Fruit fly (Drosophila melanogaster): Measurements from ENCODE around the gene CG11929.

- no peak for TF ChIP-seq Stat92E (GFP tag; optimal IDR thresholded peaks at IDR 0.05)
- TF ChIP-seq CG3163 (GFP tag; optimal IDR thresholded peaks at IDR 0.05), result no peak
- TF ChIP-seq lola (GFP tag; optimal IDR thresholded peaks at IDR 0.05), result no peak
- no peak for TF ChIP-seq phol (tag; optimal IDR thresholded peaks at IDR 0.05)
- TF ChIP-seq klu (GFP tag; IDR thresholded peaks at IDR 0.05), result no peak
- no peak for TF ChIP-seq CG10209 (GFP tag; optimal IDR thresholded peaks at IDR 0.05)
- no peak for TF ChIP-seq psq (GFP tag; optimal IDR thresholded peaks at IDR 0.05)
- no peak for TF ChIP-seq CG14667 (GFP tag; IDR thresholded peaks at IDR 0.05)
- TF ChIP-seq Abd-B (GFP tag; optimal IDR thresholded peaks at IDR 0.05), result no peak
- TF ChIP-seq CG7745 (tag; optimal IDR thresholded peaks at IDR 0.05), result no peak
- TF ChIP-seq wdn (GFP tag; IDR thresholded peaks at IDR 0.05), result no peak
These were observed 49.5 kb upstream of the CG11929 start for dm6 chr2L:4632997-4633396.
